Worm (Caenorhabditis elegans): Measurements from ENCODE around the gene F32A5.8.

The F32A5.8 gene

ce11 chrII:7287140-7287539 is 31.2 kb downstream of the F32A5.8 start (continued):
- no peak for TF ChIP-seq F44E2.7 (GFP tag; IDR thresholded peaks at IDR 0.05)
- TF ChIP-seq dmd-9 (GFP tag; IDR thresholded peaks at IDR 0.05): no peak
- TF ChIP-seq jun-1 (tag; optimal IDR thresholded peaks at IDR 0.05): no peak
- no peak for TF ChIP-seq zfp-3 (GFP tag; conservative IDR thresholded peaks at IDR 0.05)
- TF ChIP-seq ceh-62 (tag; optimal IDR thresholded peaks at IDR 0.05): no peak
- TF ChIP-seq hif-1 (tag; optimal IDR thresholded peaks at IDR 0.05): peak in 1 of 2 experiments; percentile 40
- no peak for TF ChIP-seq set-16 (GFP tag; IDR thresholded peaks at IDR 0.05)

DNA sequence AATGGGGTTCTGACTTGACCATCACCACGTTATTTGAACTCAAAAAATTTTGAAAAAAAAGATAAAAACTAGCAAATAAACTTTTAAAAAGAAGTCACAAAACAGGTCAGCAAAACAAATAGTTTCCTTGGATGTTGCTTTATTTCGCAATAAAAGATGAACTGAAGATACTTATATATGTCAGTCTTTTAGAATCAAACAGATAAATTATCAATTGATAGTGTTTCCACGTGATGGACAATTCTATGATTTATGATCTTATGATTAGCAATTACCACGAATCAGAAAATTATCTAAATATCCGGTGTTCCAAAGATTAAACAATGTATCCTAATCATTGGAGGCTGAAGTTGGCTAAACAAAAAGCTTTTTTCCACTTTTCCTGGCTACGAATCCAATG is 31.8 kb downstream of the F32A5.8 start:
- TF ChIP-seq lin-15B (tag; optimal IDR thresholded peaks at IDR 0.05) (no peak), dpl-1 (GFP tag; optimal IDR thresholded peaks at IDR 0.05) (no peak), lir-3 (tag; optimal IDR thresholded peaks at IDR 0.05) (no peak), dmd-6 (GFP tag; IDR thresholded peaks at IDR 0.05) (peak; percentile 84), hmg-1.1 (GFP tag; IDR thresholded peaks at IDR 0.05) (no peak), spr-1 (tag; optimal IDR thresholded peaks at IDR 0.05) (no peak), unc-62 (GFP tag; optimal IDR thresholded peaks at IDR 0.05 in 1 of 2) (peak in 1 of 2 experiments; percentile 98), unc-62 (tag; optimal IDR thresholded peaks at IDR 0.05) (no peak), nhr-6 (tag; optimal IDR thresholded peaks at IDR 0.05) (no peak), zfp-2 (tag; optimal IDR thresholded peaks at IDR 0.05) (no peak), ces-1 (GFP tag; optimal IDR thresholded peaks at IDR 0.05) (no peak), spr-3 (GFP tag; optimal IDR thresholded peaks at IDR 0.05) (no peak), D1046.2 (GFP tag; IDR thresholded peaks at IDR 0.05) (no peak), R02D3.7 (tag; optimal IDR thresholded peaks at IDR 0.05) (no peak), ceh-20 (GFP tag; IDR thresholded peaks at IDR 0.05) (peak; percentile 94), zip-2 (tag; optimal IDR thresholded peaks at IDR 0.05) (no peak), hlh-30 (tag; optimal IDR thresholded peaks at IDR 0.05; ENCODE audit: insufficient read depth) (peak; percentile 83), nhr-42 (GFP tag; IDR thresholded peaks at IDR 0.05) (no peak), dve-1 (tag; optimal IDR thresholded peaks at IDR 0.05; ENCODE audit: insufficient read depth) (peak; percentile 74), aha-1 (tag) (peak; percentile 23), lsy-2 (tag; optimal IDR thresholded peaks at IDR 0.05) (no peak), daf-16 (GFP tag; optimal IDR thresholded peaks at IDR 0.05) (no peak), daf-16 (tag; optimal IDR thresholded peaks at IDR 0.05) (peak; percentile 70), tra-1 (GFP tag; IDR thresholded peaks at IDR 0.05) (peak; percentile 67; the same call in 1 of the 2 replicates), hlh-11 (tag; optimal IDR thresholded peaks at IDR 0.05) (peak; percentile 68), php-3 (GFP tag; IDR thresholded peaks at IDR 0.05) (peak; percentile 97), lin-1 (GFP tag; IDR thresholded peaks at IDR 0.05) (no peak), Y75B8A.6 (GFP tag; IDR thresholded peaks at IDR 0.05) (no peak), nhr-77 (tag; optimal IDR thresholded peaks at IDR 0.05) (no peak), ceh-44 (GFP tag; IDR thresholded peaks at IDR 0.05) (no peak), egl-27 (tag; optimal IDR thresholded peaks at IDR 0.05) (no peak), fkh-10 (GFP tag; optimal IDR thresholded peaks at IDR 0.05) (no peak), ztf-7 (tag; optimal IDR thresholded peaks at IDR 0.05) (no peak), unc-39 (tag; optimal IDR thresholded peaks at IDR 0.05) (no peak), nhr-102 (tag; optimal IDR thresholded peaks at IDR 0.05) (peak; percentile 77), ctbp-1 (GFP tag; IDR thresholded peaks at IDR 0.05) (no peak), mdl-1 (tag; optimal IDR thresholded peaks at IDR 0.05) (peak in 1 of 2 experiments; percentile 88), arid-1 (GFP tag; conservative IDR thresholded peaks at IDR 0.05) (no peak), dmd-9 (GFP tag; IDR thresholded peaks at IDR 0.05) (no peak), Y5F2A.4 (GFP tag; optimal IDR thresholded peaks at IDR 0.05) (no peak), zip-11 (GFP tag; IDR thresholded peaks at IDR 0.05) (no peak), nhr-28 (tag; optimal IDR thresholded peaks at IDR 0.05) (peak; percentile 78), nhr-41 (GFP tag; IDR thresholded peaks at IDR 0.05) (no peak), fos-1 (tag; optimal IDR thresholded peaks at IDR 0.05) (no peak), ceh-62 (tag; optimal IDR thresholded peaks at IDR 0.05) (no peak), lim-7 (GFP tag; IDR thresholded peaks at IDR 0.05) (no peak), snpc-4 (tag; optimal IDR thresholded peaks at IDR 0.05) (no peak)

All from whole organism, L4 larva.